Fruit fly (Drosophila melanogaster): ENCODE data around the gene CG5111.

CG5111 gene

DNA sequence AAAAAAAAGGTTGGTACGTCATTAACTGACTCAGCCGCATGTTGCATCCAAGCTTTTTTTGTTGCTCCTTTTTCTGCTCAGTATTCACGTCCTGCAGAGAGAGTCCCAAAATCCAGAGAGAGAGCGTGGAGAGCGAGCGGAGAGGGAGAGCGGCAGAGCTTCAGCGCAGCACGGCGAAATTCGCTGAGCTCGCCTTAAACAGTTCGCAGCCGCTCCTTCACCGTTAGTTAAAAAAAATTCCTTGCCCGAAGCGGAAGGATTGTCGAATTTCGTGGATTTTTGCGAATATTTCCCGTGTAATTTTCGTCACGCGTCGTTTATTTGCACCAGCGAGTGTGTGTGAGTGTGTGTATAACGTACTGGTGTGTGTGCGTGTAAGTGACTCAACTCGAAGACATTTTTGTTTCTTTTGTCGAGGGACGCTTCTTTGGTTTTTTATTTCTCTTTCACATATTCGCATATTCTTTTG is 12.1 kb downstream of the CG5111 start:
- TF ChIP-seq dac (GFP tag; optimal IDR thresholded peaks at IDR 0.05) = no peak
- peak; percentile 14 for TF ChIP-seq Ets96B (tag; optimal IDR thresholded peaks at IDR 0.05)
- peak; percentile 39 for TF ChIP-seq CG16779 (tag; optimal IDR thresholded peaks at IDR 0.05)
- TF ChIP-seq vri (GFP tag; optimal IDR thresholded peaks at IDR 0.05) = peak; percentile 23
- no peak for TF ChIP-seq CG10631 (GFP tag; optimal IDR thresholded peaks at IDR 0.05)
- TF ChIP-seq Sox102F (GFP tag; optimal IDR thresholded peaks at IDR 0.05) = no peak
- no peak for TF ChIP-seq CG31627 (GFP tag; optimal IDR thresholded peaks at IDR 0.05)
- peak; percentile 45; the same call in 1 of the 2 replicates for TF ChIP-seq CG15336 (GFP tag; IDR thresholded peaks at IDR 0.05)
- no peak for TF ChIP-seq salr (GFP tag; optimal IDR thresholded peaks at IDR 0.05)
- TF ChIP-seq net (GFP tag; optimal IDR thresholded peaks at IDR 0.05) = peak; percentile 21
- TF ChIP-seq CG1621 (tag; optimal IDR thresholded peaks at IDR 0.05) = peak; percentile 14
- TF ChIP-seq eg (GFP tag; IDR thresholded peaks at IDR 0.05) = no peak
- no peak for TF ChIP-seq OdsH (GFP tag; optimal IDR thresholded peaks at IDR 0.05)
- TF ChIP-seq CG6854 (GFP tag; optimal IDR thresholded peaks at IDR 0.05) = peak; percentile 65
- peak; percentile 64 for TF ChIP-seq CG9139 (GFP tag; optimal IDR thresholded peaks at IDR 0.05)
- TF ChIP-seq Eip93F (GFP tag; optimal IDR thresholded peaks at IDR 0.05) = no peak
- no peak for TF ChIP-seq CG11762 (GFP tag; optimal IDR thresholded peaks at IDR 0.05; ENCODE audit: insufficient read depth)
- peak; percentile 11 for TF ChIP-seq CG7368 (GFP tag; optimal IDR thresholded peaks at IDR 0.05)
- TF ChIP-seq CG6276 (GFP tag; optimal IDR thresholded peaks at IDR 0.05) = peak; percentile 8
- TF ChIP-seq topi (GFP tag; optimal IDR thresholded peaks at IDR 0.05) = peak; percentile 21
- no peak for TF ChIP-seq Hr39 (GFP tag; optimal IDR thresholded peaks at IDR 0.05)
- peak; percentile 73 for TF ChIP-seq Eip78C (GFP tag)
- no peak for TF ChIP-seq Ets21C (GFP tag; optimal IDR thresholded peaks at IDR 0.05)
- TF ChIP-seq Sox15 (GFP tag; optimal IDR thresholded peaks at IDR 0.05) = no peak
- peak; percentile 65; the same call in 2 of the 3 replicates for TF ChIP-seq CG6163 (GFP tag; IDR thresholded peaks at IDR 0.05)
- TF ChIP-seq spab (GFP tag; optimal IDR thresholded peaks at IDR 0.05) = peak; percentile 37
- TF ChIP-seq achi (GFP tag; optimal IDR thresholded peaks at IDR 0.05) = no peak
- no peak for TF ChIP-seq svp (GFP tag)
- TF ChIP-seq Hr38 (GFP tag; optimal IDR thresholded peaks at IDR 0.05) = no peak
- no peak for TF ChIP-seq Hr4 (GFP tag; optimal IDR thresholded peaks at IDR 0.05)
- peak; percentile 28 for TF ChIP-seq dsx (GFP tag; optimal IDR thresholded peaks at IDR 0.05; ENCODE audit: poor library complexity, severe bottlenecking)
- no peak for TF ChIP-seq Blimp-1 (GFP tag; optimal IDR thresholded peaks at IDR 0.05)
- TF ChIP-seq CG4318 (GFP tag; optimal IDR thresholded peaks at IDR 0.05) = no peak
- TF ChIP-seq Smox (GFP tag; optimal IDR thresholded peaks at IDR 0.05) = no peak
- TF ChIP-seq cyc (GFP tag; optimal IDR thresholded peaks at IDR 0.05) = no peak
- no peak for TF ChIP-seq fkh (GFP tag; optimal IDR thresholded peaks at IDR 0.05)
- TF ChIP-seq ss (GFP tag; optimal IDR thresholded peaks at IDR 0.05) = peak; percentile 51 to 54
- no peak for TF ChIP-seq CG8632 (GFP tag; optimal IDR thresholded peaks at IDR 0.05)
- peak; percentile 3 for TF ChIP-seq pdm3 (GFP tag; optimal IDR thresholded peaks at IDR 0.05)
- no peak for TF ChIP-seq esn (GFP tag; optimal IDR thresholded peaks at IDR 0.05)
- TF ChIP-seq acj6 (GFP tag; optimal IDR thresholded peaks at IDR 0.05) = no peak
- peak; percentile 57 for TF ChIP-seq CG6808 (GFP tag; optimal IDR thresholded peaks at IDR 0.05)
- TF ChIP-seq CG10669 (GFP tag; optimal IDR thresholded peaks at IDR 0.05) = no peak
- TF ChIP-seq Eip75B (GFP tag; optimal IDR thresholded peaks at IDR 0.05) = no peak
- no peak for TF ChIP-seq CG6792 (GFP tag; optimal IDR thresholded peaks at IDR 0.05)
- TF ChIP-seq CG34406 (GFP tag; optimal IDR thresholded peaks at IDR 0.05) = no peak
- peak; percentile 54; the same call in 2 of the 3 replicates for TF ChIP-seq CG8119 (GFP tag; IDR thresholded peaks at IDR 0.05)

Measured in whole organism, prepupa.